Worm (Caenorhabditis elegans): Measurements from ENCODE around the gene plg-1.

- TF ChIP-seq ceh-9 (tag; optimal IDR thresholded peaks at IDR 0.05), result no peak
- TF ChIP-seq unc-86 (tag; optimal IDR thresholded peaks at IDR 0.05), result no peak
- TF ChIP-seq nhr-11 (tag; optimal IDR thresholded peaks at IDR 0.05), result no peak
- TF ChIP-seq pag-3 (tag; optimal IDR thresholded peaks at IDR 0.05; ENCODE audit: borderline replicate concordance), result no peak
- TF ChIP-seq dve-1 (tag; optimal IDR thresholded peaks at IDR 0.05), result no peak
- no peak for TF ChIP-seq sdc-2 (tag; optimal IDR thresholded peaks at IDR 0.05)
- TF ChIP-seq pha-2 (tag; optimal IDR thresholded peaks at IDR 0.05), result no peak
- no peak for TF ChIP-seq ama-1 (optimal IDR thresholded peaks at IDR 0.05)
- TF ChIP-seq hlh-15 (tag; optimal IDR thresholded peaks at IDR 0.05), result no peak
- TF ChIP-seq fkh-10 (GFP tag; optimal IDR thresholded peaks at IDR 0.05), result no peak
- TF ChIP-seq Y22D7AL.16 (tag; optimal IDR thresholded peaks at IDR 0.05), result no peak
- TF ChIP-seq unc-55 (GFP tag; optimal IDR thresholded peaks at IDR 0.05), result no peak
Observed at ce11 chrIII:8849507-8849906, 2.6 kb upstream of the plg-1 start, which contains the start of gene F44E2.8.
